Comparison of ENCODE assay signal across 4 fruit fly cellular contexts in genomic region chr3L:3380225-3381043, dm6.
TF ChIP-seq lines count a peak whose summit lies in the region.

No protein-coding gene starts in this region.

- TF ChIP-seq CTCF in whole organism, embryonic (GFP tag; optimal IDR thresholded peaks at IDR 0.05; lab: Kevin White, UChicago): no peak

TF ChIP-seq in whole organism, embryonic, 481 proteins besides CTCF, POLR2A, EP300 and RAD21 (continues in another document):
- TF ChIP-seq ranshi (GFP tag; IDR thresholded peaks at IDR 0.05; lab: Robert Waterston, UW): 0 out of 2 replicates have a peak, but pooled peaks have one; percentile 32
- TF ChIP-seq NfI (GFP tag; optimal IDR thresholded peaks at IDR 0.05; lab: Kevin White, UChicago): peak; percentile 34
- no peak for TF ChIP-seq Hey (tag; optimal IDR thresholded peaks at IDR 0.05; lab: Kevin White, UChicago)
- TF ChIP-seq CG8281 (tag; optimal IDR thresholded peaks at IDR 0.05; lab: Kevin White, UChicago): peak; percentile 17
- no peak for TF ChIP-seq CG14667 (GFP tag; IDR thresholded peaks at IDR 0.05; lab: Robert Waterston, UW)
- TF ChIP-seq CG6254 (GFP tag; optimal IDR thresholded peaks at IDR 0.05; lab: Kevin White, UChicago): peak; percentile 40
- peak; percentile 26 for TF ChIP-seq kah (GFP tag; optimal IDR thresholded peaks at IDR 0.05; lab: Kevin White, UChicago)
- TF ChIP-seq Scr (GFP tag; IDR thresholded peaks at IDR 0.05; lab: Robert Waterston, UW; ENCODE audit: partially characterized antibody): peak; percentile 10; the same call in 1 of the 2 replicates
- peak; percentile 47 for TF ChIP-seq Oli (tag; optimal IDR thresholded peaks at IDR 0.05; lab: Kevin White, UChicago)
- 0 out of 2 replicates have a peak, but pooled peaks have one; percentile 39 for TF ChIP-seq CG5953 (GFP tag; IDR thresholded peaks at IDR 0.05; lab: Robert Waterston, UW)
- TF ChIP-seq CG17359 (tag; optimal IDR thresholded peaks at IDR 0.05; lab: Kevin White, UChicago): peak; percentile 55
- peak; percentile 4 for TF ChIP-seq Nf-YB (GFP tag; optimal IDR thresholded peaks at IDR 0.05; lab: Kevin White, UChicago)
- TF ChIP-seq CG18764 (GFP tag; optimal IDR thresholded peaks at IDR 0.05; lab: Kevin White, UChicago): peak; percentile 28
- TF ChIP-seq dmrt99B (tag; optimal IDR thresholded peaks at IDR 0.05; lab: Kevin White, UChicago): peak; percentile 83
- peak; percentile 29 for TF ChIP-seq CG17328 (GFP tag; IDR thresholded peaks at IDR 0.05; lab: Robert Waterston, UW)
- peak; percentile 45 for TF ChIP-seq Vsx1 (GFP tag; optimal IDR thresholded peaks at IDR 0.05; lab: Kevin White, UChicago)
- no peak for TF ChIP-seq dimm (GFP tag; IDR thresholded peaks at IDR 0.05; lab: Robert Waterston, UW)
- TF ChIP-seq row (GFP tag; IDR thresholded peaks at IDR 0.05; lab: Robert Waterston, UW): peak; percentile 60
- peak; percentile 22 for TF ChIP-seq CG10267 (tag; optimal IDR thresholded peaks at IDR 0.05; lab: Kevin White, UChicago)
- no peak for TF ChIP-seq Tbp (GFP tag; optimal IDR thresholded peaks at IDR 0.05; lab: Kevin White, UChicago)
- TF ChIP-seq Stat92E (GFP tag; optimal IDR thresholded peaks at IDR 0.05; lab: Kevin White, UChicago): peak in 1 of 3 experiments; percentile 51
- peak; percentile 22 for TF ChIP-seq trem (tag; optimal IDR thresholded peaks at IDR 0.05; lab: Kevin White, UChicago)

TF ChIP-seq in whole organism, prepupa, 60 proteins besides CTCF, POLR2A, EP300 and RAD21 (continues in another document):
- peak; percentile 53 for TF ChIP-seq CG3919 (GFP tag; optimal IDR thresholded peaks at IDR 0.05; lab: Kevin White, UChicago)
- TF ChIP-seq Eip78C (GFP tag; lab: Kevin White, UChicago): peak; percentile 91
- TF ChIP-seq Eip93F (GFP tag; optimal IDR thresholded peaks at IDR 0.05; lab: Kevin White, UChicago): no peak
- peak in 1 of 2 experiments; percentile 77 for TF ChIP-seq ss (GFP tag; optimal IDR thresholded peaks at IDR 0.05; lab: Kevin White, UChicago)
- TF ChIP-seq spab (GFP tag; optimal IDR thresholded peaks at IDR 0.05; lab: Kevin White, UChicago): no peak
- TF ChIP-seq Sox15 (GFP tag; optimal IDR thresholded peaks at IDR 0.05; lab: Kevin White, UChicago): peak; percentile 33
- TF ChIP-seq CG3032 (tag; optimal IDR thresholded peaks at IDR 0.05; lab: Kevin White, UChicago): peak; percentile 8
- TF ChIP-seq CG10669 (GFP tag; optimal IDR thresholded peaks at IDR 0.05; lab: Kevin White, UChicago): no peak
- TF ChIP-seq CG4318 (GFP tag; optimal IDR thresholded peaks at IDR 0.05; lab: Kevin White, UChicago): no peak
- TF ChIP-seq CG34406 (GFP tag; optimal IDR thresholded peaks at IDR 0.05; lab: Kevin White, UChicago): peak; percentile 25
- TF ChIP-seq CG11902 (GFP tag; optimal IDR thresholded peaks at IDR 0.05; lab: Kevin White, UChicago): no peak
- TF ChIP-seq Eip75B (GFP tag; optimal IDR thresholded peaks at IDR 0.05; lab: Kevin White, UChicago): no peak
- TF ChIP-seq fd59A (GFP tag; optimal IDR thresholded peaks at IDR 0.05; lab: Kevin White, UChicago): no peak
- peak; percentile 44 for TF ChIP-seq svp (GFP tag; lab: Kevin White, UChicago)
- TF ChIP-seq CG6276 (GFP tag; optimal IDR thresholded peaks at IDR 0.05; lab: Kevin White, UChicago): peak; percentile 76
- no peak for TF ChIP-seq CG16779 (tag; optimal IDR thresholded peaks at IDR 0.05; lab: Kevin White, UChicago)
- TF ChIP-seq CG9139 (GFP tag; optimal IDR thresholded peaks at IDR 0.05; lab: Kevin White, UChicago): peak; percentile 5
- TF ChIP-seq Gug (GFP tag; IDR thresholded peaks at IDR 0.05; lab: Robert Waterston, UW): peak; percentile 59
- TF ChIP-seq CG6163 (GFP tag; IDR thresholded peaks at IDR 0.05; lab: Robert Waterston, UW): peak; percentile 62; the same call in 2 of the 3 replicates
- TF ChIP-seq topi (GFP tag; optimal IDR thresholded peaks at IDR 0.05; lab: Kevin White, UChicago): peak; percentile 38
- peak; percentile 32; the same call in 1 of the 2 replicates for TF ChIP-seq CG11294 (GFP tag; IDR thresholded peaks at IDR 0.05; lab: Robert Waterston, UW)
- peak; percentile 73 for TF ChIP-seq eg (GFP tag; IDR thresholded peaks at IDR 0.05; lab: Robert Waterston, UW)
- TF ChIP-seq CG8119 (GFP tag; IDR thresholded peaks at IDR 0.05; lab: Robert Waterston, UW): peak; percentile 83
- TF ChIP-seq Smox (GFP tag; optimal IDR thresholded peaks at IDR 0.05; lab: Kevin White, UChicago): peak; percentile 8

TF ChIP-seq in whole organism, pupa, 21 proteins besides CTCF, POLR2A, EP300 and RAD21:
- no peak for TF ChIP-seq CG8159 (tag; optimal IDR thresholded peaks at IDR 0.05; lab: Kevin White, UChicago)
- TF ChIP-seq CG17806 (tag; optimal IDR thresholded peaks at IDR 0.05; lab: Kevin White, UChicago): no peak
- TF ChIP-seq CG4496 (GFP tag; IDR thresholded peaks at IDR 0.05; lab: Robert Waterston, UW): peak; percentile 64; the same call in 2 of the 3 replicates
- TF ChIP-seq CG34367 (tag; optimal IDR thresholded peaks at IDR 0.05; lab: Kevin White, UChicago): no peak
- peak; percentile 62 for TF ChIP-seq CG8301 (tag; optimal IDR thresholded peaks at IDR 0.05; lab: Kevin White, UChicago)
- TF ChIP-seq Snoo (tag; optimal IDR thresholded peaks at IDR 0.05; lab: Kevin White, UChicago): no peak
- no peak for TF ChIP-seq CG15710 (tag; optimal IDR thresholded peaks at IDR 0.05; lab: Kevin White, UChicago)
- no peak for TF ChIP-seq D1 (tag; optimal IDR thresholded peaks at IDR 0.05; lab: Kevin White, UChicago)
- peak; percentile 50 for TF ChIP-seq Pif1A (GFP tag; optimal IDR thresholded peaks at IDR 0.05; lab: Kevin White, UChicago)
- no peak for TF ChIP-seq CG9948 (tag; optimal IDR thresholded peaks at IDR 0.05; lab: Kevin White, UChicago)
- TF ChIP-seq Ets98B (GFP tag; IDR thresholded peaks at IDR 0.05; lab: Robert Waterston, UW): peak; percentile 75
- TF ChIP-seq EcR (GFP tag; optimal IDR thresholded peaks at IDR 0.05; lab: Kevin White, UChicago): peak; percentile 44
- peak; percentile 34; the same call in 1 of the 2 replicates for TF ChIP-seq CG10348 (GFP tag; IDR thresholded peaks at IDR 0.05; lab: Robert Waterston, UW)
- no peak for TF ChIP-seq CG13204 (GFP tag; optimal IDR thresholded peaks at IDR 0.05; lab: Kevin White, UChicago)
- peak; percentile 40 for TF ChIP-seq Pif1B (GFP tag; optimal IDR thresholded peaks at IDR 0.05; lab: Kevin White, UChicago)
- TF ChIP-seq CG32121 (GFP tag; IDR thresholded peaks at IDR 0.05; lab: Robert Waterston, UW): peak; percentile 68; the same call in 1 of the 2 replicates
- TF ChIP-seq CG12605 (GFP tag; IDR thresholded peaks at IDR 0.05; lab: Robert Waterston, UW): no peak
- TF ChIP-seq CG14655 (GFP tag; optimal IDR thresholded peaks at IDR 0.05; lab: Kevin White, UChicago): no peak
- TF ChIP-seq gl (tag; optimal IDR thresholded peaks at IDR 0.05; lab: Kevin White, UChicago): no peak
- TF ChIP-seq fd96Ca (GFP tag; IDR thresholded peaks at IDR 0.05; lab: Robert Waterston, UW): peak; percentile 72
- no peak for TF ChIP-seq rn (GFP tag; IDR thresholded peaks at IDR 0.05; lab: Robert Waterston, UW)

TF ChIP-seq in whole organism, wandering third instar larva, 38 proteins besides CTCF, POLR2A, EP300 and RAD21 (continues in another document):
- TF ChIP-seq pan (optimal IDR thresholded peaks at IDR 0.05; lab: Kevin White, UChicago): no peak
- no peak for TF ChIP-seq lola (GFP tag; optimal IDR thresholded peaks at IDR 0.05; lab: Kevin White, UChicago)
- no peak for TF ChIP-seq CG9705 (GFP tag; optimal IDR thresholded peaks at IDR 0.05; lab: Kevin White, UChicago)
- peak; percentile 8 for TF ChIP-seq OdsH (GFP tag; optimal IDR thresholded peaks at IDR 0.05; lab: Kevin White, UChicago)
- TF ChIP-seq rgr (GFP tag; optimal IDR thresholded peaks at IDR 0.05; lab: Kevin White, UChicago): peak; percentile 29
- no peak for TF ChIP-seq dl (GFP tag; optimal IDR thresholded peaks at IDR 0.05; lab: Kevin White, UChicago; ENCODE audit: insufficient read depth in 1 of 2, partially characterized antibody in 2 of 2)
- no peak for TF ChIP-seq ey (GFP tag; optimal IDR thresholded peaks at IDR 0.05; lab: Kevin White, UChicago)
- no peak for TF ChIP-seq Abd-B (GFP tag; optimal IDR thresholded peaks at IDR 0.05; lab: Kevin White, UChicago)
- no peak for TF ChIP-seq sv (GFP tag; optimal IDR thresholded peaks at IDR 0.05; lab: Kevin White, UChicago)
- no peak for TF ChIP-seq Vsx2 (GFP tag; optimal IDR thresholded peaks at IDR 0.05; lab: Kevin White, UChicago; ENCODE audit: partially characterized antibody)
- peak; percentile 14 for TF ChIP-seq fru (GFP tag; optimal IDR thresholded peaks at IDR 0.05; lab: Kevin White, UChicago)
- no peak for TF ChIP-seq usp (GFP tag; optimal IDR thresholded peaks at IDR 0.05; lab: Kevin White, UChicago)
- TF ChIP-seq N (GFP tag; optimal IDR thresholded peaks at IDR 0.05; lab: Kevin White, UChicago): peak; percentile 11
- TF ChIP-seq dmrt93B (GFP tag; optimal IDR thresholded peaks at IDR 0.05; lab: Kevin White, UChicago): no peak
- no peak for TF ChIP-seq Hnf4 (GFP tag; optimal IDR thresholded peaks at IDR 0.05; lab: Kevin White, UChicago)
- peak; percentile 25 for TF ChIP-seq HLH106 (tag; optimal IDR thresholded peaks at IDR 0.05; lab: Kevin White, UChicago)
- TF ChIP-seq dsf (GFP tag; optimal IDR thresholded peaks at IDR 0.05; lab: Kevin White, UChicago; ENCODE audit: borderline replicate concordance): no peak
- no peak for TF ChIP-seq woc (GFP tag; optimal IDR thresholded peaks at IDR 0.05; lab: Kevin White, UChicago)
- TF ChIP-seq CrebA (GFP tag; optimal IDR thresholded peaks at IDR 0.05; lab: Kevin White, UChicago; ENCODE audit: borderline replicate concordance): no peak
- TF ChIP-seq GATAd (GFP tag; optimal IDR thresholded peaks at IDR 0.05; lab: Kevin White, UChicago): no peak
- no peak for TF ChIP-seq Jra (GFP tag; optimal IDR thresholded peaks at IDR 0.05; lab: Kevin White, UChicago)
- TF ChIP-seq h (GFP tag; optimal IDR thresholded peaks at IDR 0.05; lab: Kevin White, UChicago): peak; percentile 27
- no peak for TF ChIP-seq Hr78 (GFP tag; optimal IDR thresholded peaks at IDR 0.05; lab: Kevin White, UChicago)
- no peak for TF ChIP-seq CG32264 (GFP tag; optimal IDR thresholded peaks at IDR 0.05; lab: Kevin White, UChicago)
- TF ChIP-seq Sp1 (GFP tag; optimal IDR thresholded peaks at IDR 0.05; lab: Kevin White, UChicago): peak; percentile 32
- peak; percentile 37 for TF ChIP-seq psq (GFP tag; optimal IDR thresholded peaks at IDR 0.05; lab: Kevin White, UChicago)
- TF ChIP-seq Rel (GFP tag; optimal IDR thresholded peaks at IDR 0.05; lab: Kevin White, UChicago): no peak
- no peak for TF ChIP-seq Rel (tag; optimal IDR thresholded peaks at IDR 0.05; lab: Kevin White, UChicago)
- no peak for TF ChIP-seq brk (GFP tag; optimal IDR thresholded peaks at IDR 0.05; lab: Kevin White, UChicago)
- TF ChIP-seq sage (GFP tag; optimal IDR thresholded peaks at IDR 0.05; lab: Kevin White, UChicago): no peak
- TF ChIP-seq Mio (GFP tag; optimal IDR thresholded peaks at IDR 0.05; lab: Kevin White, UChicago): no peak
- no peak for TF ChIP-seq Dfd (GFP tag; optimal IDR thresholded peaks at IDR 0.05; lab: Kevin White, UChicago)
- TF ChIP-seq Myc (optimal IDR thresholded peaks at IDR 0.05; lab: Kevin White, UChicago): no peak

Comparison
In these comparisons a context has a peak if more than half of its experiments do, and no peak if none do; other contexts are left out.
1. Of the 7 proteins assayed by ChIP-seq in both whole organism, embryonic and whole organism, prepupa: peak only in whole organism, embryonic: none; only in whole organism, prepupa: Gug, Hr39 and Lpt; in both: Blimp-1 and Sox102F; in neither: 2.